Worm (Caenorhabditis elegans) whole organism, early embryonic: ENCODE data around the gene aps-2.

ENCODE experiments used
- B0310.2 ChIP-seq: sonication (generic microtip); optimal IDR thresholded peaks from 2 replicates; lab custom pipeline; 2016; ENCODE audit warnings: mild to moderate bottlenecking, missing genetic modification characterization, missing compliant biosample characterization
- F13C5.2 ChIP-seq: sonication (generic microtip); optimal IDR thresholded peaks from 2 replicates; lab custom pipeline; 2017; ENCODE audit warnings: mild to moderate bottlenecking, missing genetic modification characterization, inconsistent platforms, missing compliant biosample characterization
- aly-1 ChIP-seq: sonication (generic microtip); optimal IDR thresholded peaks from 2 replicates; lab custom pipeline; 2016; ENCODE audit warnings: missing genetic modification characterization, missing compliant biosample characterization
- ama-1 ChIP-seq: fragments of 150-350 bp; optimal IDR thresholded peaks from 2 replicates; lab custom pipeline; 2014
- ceh-13 ChIP-seq: fragments of 200-800 bp; sonication (Bioruptor generic); optimal IDR thresholded peaks from 2 replicates; lab custom pipeline; 2018; ENCODE audit warnings: mild to moderate bottlenecking, missing genetic modification characterization, missing compliant biosample characterization
- ceh-36 ChIP-seq: sonication (generic microtip); optimal IDR thresholded peaks from 2 replicates; lab custom pipeline; 2016; ENCODE audit warnings: missing genetic modification characterization, inconsistent platforms, missing compliant biosample characterization
- ets-7 ChIP-seq: sonication (generic microtip); optimal IDR thresholded peaks from 2 replicates; lab custom pipeline; 2016; ENCODE audit warnings: missing genotype, missing genetic modification characterization, missing compliant biosample characterization
- flt-1 ChIP-seq: fragments of 200-800 bp; sonication (Bioruptor generic); IDR thresholded peaks from 2 replicates; pipeline ENCODE4 v1.3.6; 2022; ENCODE audit warnings: missing genetic modification characterization, missing compliant biosample characterization
- hmbx-1 ChIP-seq: sonication (generic microtip); optimal IDR thresholded peaks from 2 replicates; lab custom pipeline; 2016; ENCODE audit warnings: mild to moderate bottlenecking, missing genetic modification characterization, missing compliant biosample characterization
- hmg-4 ChIP-seq: fragments of 200-800 bp; sonication (Bioruptor generic); optimal IDR thresholded peaks from 2 replicates; lab custom pipeline; 2018; ENCODE audit warnings: mild to moderate bottlenecking, missing genetic modification characterization, missing compliant biosample characterization
- hnd-1 ChIP-seq: sonication (generic microtip); optimal IDR thresholded peaks from 2 replicates; lab custom pipeline; 2016; ENCODE audit warnings: missing genetic modification characterization, missing compliant biosample characterization
- pes-1 ChIP-seq: fragments of 200-800 bp; sonication (Bioruptor generic); IDR thresholded peaks from 2 replicates; pipeline ENCODE4 v1.3.6; 2022; ENCODE audit warnings: missing genetic modification reagents, missing genetic modification characterization, missing compliant biosample characterization
- scrt-1 ChIP-seq: fragments of 200-800 bp; sonication (Bioruptor generic); IDR thresholded peaks from 2 replicates; pipeline ENCODE4 v1.3.6; 2022; ENCODE audit warnings: missing genetic modification characterization, missing compliant biosample characterization
- sea-1 ChIP-seq: fragments of 200-800 bp; sonication (Bioruptor generic); conservative IDR thresholded peaks from 2 replicates; pipeline ENCODE4 v1.3.6; 2022; ENCODE audit warnings: missing genetic modification characterization, missing compliant biosample characterization
- tbx-11 ChIP-seq: fragments of 200-800 bp; sonication (Bioruptor generic); IDR thresholded peaks from 2 replicates; pipeline ENCODE4 v1.3.6; 2022; ENCODE audit warnings: missing genetic modification characterization, missing compliant biosample characterization
- tbx-37 ChIP-seq: fragments of 200-800 bp; sonication (Bioruptor generic); conservative IDR thresholded peaks from 2 replicates; pipeline ENCODE4 v1.3.6; 2022; ENCODE audit warnings: missing genetic modification reagents, missing genetic modification characterization, missing compliant biosample characterization
- tra-4 ChIP-seq: sonication (generic microtip); optimal IDR thresholded peaks from 2 replicates; lab custom pipeline; 2017; ENCODE audit warnings: missing genetic modification characterization, missing compliant biosample characterization

The aps-2 gene

ce11 chrX:4437555-4437954 lies 20.5 kb upstream of the aps-2 start, which contains the start of gene cest-26:
TSS of gene cest-26 (minus strand) at chrX:4437655.
- no peak for TF ChIP-seq tra-4 (tag; lab: Kevin White, UChicago)
- no peak for TF ChIP-seq B0310.2
- no peak for TF ChIP-seq aly-1 (tag; lab: Kevin White, UChicago)
- no peak for TF ChIP-seq pes-1
- TF ChIP-seq ets-7 (tag; lab: Kevin White, UChicago) = no peak
- no peak for TF ChIP-seq ceh-13 (GFP tag; lab: Kevin White, UChicago)
- TF ChIP-seq ceh-36 = no peak
- TF ChIP-seq hmbx-1 (tag; lab: Kevin White, UChicago) = no peak
- TF ChIP-seq F13C5.2 (tag; lab: Kevin White, UChicago) = no peak
- TF ChIP-seq flt-1 (GFP tag; lab: Robert Waterston, UW) = no peak
- no peak for TF ChIP-seq scrt-1 (GFP tag; lab: Robert Waterston, UW)
- TF ChIP-seq tbx-11 (GFP tag; lab: Robert Waterston, UW) = no peak
- TF ChIP-seq sea-1 (GFP tag; lab: Robert Waterston, UW) = no peak
- TF ChIP-seq hnd-1 (tag; lab: Kevin White, UChicago) = no peak
- no peak for TF ChIP-seq tbx-37 (GFP tag; lab: Robert Waterston, UW)
- TF ChIP-seq ama-1 = no peak
- TF ChIP-seq hmg-4 (GFP tag; lab: Kevin White, UChicago) = no peak

ce11 chrX:4438823-4439222 lies 19.2 kb upstream of the aps-2 start:
- TF ChIP-seq F13C5.2 (tag; lab: Kevin White, UChicago) = no peak
- no peak for TF ChIP-seq hmg-4 (GFP tag; lab: Kevin White, UChicago)
- TF ChIP-seq tra-4 (tag; lab: Kevin White, UChicago) = no peak
- TF ChIP-seq ama-1 = no peak
- TF ChIP-seq hnd-1 (tag; lab: Kevin White, UChicago) = no peak
- no peak for TF ChIP-seq ceh-13 (GFP tag; lab: Kevin White, UChicago)
- no peak for TF ChIP-seq scrt-1 (GFP tag; lab: Robert Waterston, UW)
- TF ChIP-seq tbx-37 (GFP tag; lab: Robert Waterston, UW) = no peak
- TF ChIP-seq hmbx-1 (tag; lab: Kevin White, UChicago) = no peak
- TF ChIP-seq ceh-36 = no peak
- TF ChIP-seq ets-7 (tag; lab: Kevin White, UChicago) = no peak
- TF ChIP-seq flt-1 (GFP tag; lab: Robert Waterston, UW) = no peak

- TF ChIP-seq ceh-13 (GFP tag; lab: Kevin White, UChicago) = no peak
- no peak for TF ChIP-seq tra-4 (tag; lab: Kevin White, UChicago)
- no peak for TF ChIP-seq hmbx-1 (tag; lab: Kevin White, UChicago)
- no peak for TF ChIP-seq hnd-1 (tag; lab: Kevin White, UChicago)
- no peak for TF ChIP-seq sea-1 (GFP tag; lab: Robert Waterston, UW)
- TF ChIP-seq B0310.2 = no peak
- no peak for TF ChIP-seq ets-7 (tag; lab: Kevin White, UChicago)
- no peak for TF ChIP-seq ceh-36
- TF ChIP-seq ama-1 = no peak
- no peak for TF ChIP-seq flt-1 (GFP tag; lab: Robert Waterston, UW)
- TF ChIP-seq aly-1 (tag; lab: Kevin White, UChicago) = no peak
- no peak for TF ChIP-seq tbx-11 (GFP tag; lab: Robert Waterston, UW)
- no peak for TF ChIP-seq F13C5.2 (tag; lab: Kevin White, UChicago)
- no peak for TF ChIP-seq scrt-1 (GFP tag; lab: Robert Waterston, UW)
- no peak for TF ChIP-seq pes-1
- no peak for TF ChIP-seq tbx-37 (GFP tag; lab: Robert Waterston, UW)
- no peak for TF ChIP-seq hmg-4 (GFP tag; lab: Kevin White, UChicago)
These were observed 18.5 kb upstream of the aps-2 start for ce11 chrX:4439616-4440015.

ce11 chrX:4440641-4441040 lies 17.4 kb upstream of the aps-2 start, which contains the start of gene F15A8.1:
TSS of gene F15A8.1 (plus strand) at chrX:4440941.
- TF ChIP-seq ceh-36 (no peak), ceh-13 (GFP tag; lab: Kevin White, UChicago) (no peak), hmbx-1 (tag; lab: Kevin White, UChicago) (no peak), F13C5.2 (tag; lab: Kevin White, UChicago) (no peak), B0310.2 (no peak), ets-7 (tag; lab: Kevin White, UChicago) (no peak), sea-1 (GFP tag; lab: Robert Waterston, UW) (no peak), tbx-37 (GFP tag; lab: Robert Waterston, UW) (no peak), ama-1 (no peak), pes-1 (no peak), tra-4 (tag; lab: Kevin White, UChicago) (no peak), hmg-4 (GFP tag; lab: Kevin White, UChicago) (no peak)

- TF ChIP-seq aly-1 (tag; lab: Kevin White, UChicago) (peak; percentile 70), ceh-36 (peak; percentile 62), ama-1 (no peak), ceh-13 (GFP tag; lab: Kevin White, UChicago) (peak; percentile 58), pes-1 (peak; percentile 90), tra-4 (tag; lab: Kevin White, UChicago) (peak; percentile 2), tbx-11 (GFP tag; lab: Robert Waterston, UW) (peak; percentile 86), sea-1 (GFP tag; lab: Robert Waterston, UW) (peak; percentile 85), ets-7 (tag; lab: Kevin White, UChicago) (no peak), tbx-37 (GFP tag; lab: Robert Waterston, UW) (peak; percentile 86), B0310.2 (peak; percentile 75), hmbx-1 (tag; lab: Kevin White, UChicago) (peak; percentile 55), hmg-4 (GFP tag; lab: Kevin White, UChicago) (peak; percentile 67), hnd-1 (tag; lab: Kevin White, UChicago) (peak; percentile 64), scrt-1 (GFP tag; lab: Robert Waterston, UW) (peak; percentile 78), F13C5.2 (tag; lab: Kevin White, UChicago) (peak; percentile 87), flt-1 (GFP tag; lab: Robert Waterston, UW) (peak; percentile 88)
These were observed 14.0 kb upstream of the aps-2 start for ce11 chrX:4444073-4444472.

ce11 chrX:4444843-4445242 lies 13.2 kb upstream of the aps-2 start:
- TF ChIP-seq sea-1 (GFP tag; lab: Robert Waterston, UW) (0 out of 2 replicates have a peak, but pooled peaks have one; percentile 42), tbx-37 (GFP tag; lab: Robert Waterston, UW) (no peak), hnd-1 (tag; lab: Kevin White, UChicago) (no peak), pes-1 (peak; percentile 78), scrt-1 (GFP tag; lab: Robert Waterston, UW) (0 out of 2 replicates have a peak, but pooled peaks have one; percentile 35), ama-1 (no peak), flt-1 (GFP tag; lab: Robert Waterston, UW) (peak; percentile 58), B0310.2 (no peak), tbx-11 (GFP tag; lab: Robert Waterston, UW) (peak; percentile 60; the same call in 1 of the 2 replicates), ceh-36 (no peak), hmg-4 (GFP tag; lab: Kevin White, UChicago) (no peak), ets-7 (tag; lab: Kevin White, UChicago) (no peak), tra-4 (tag; lab: Kevin White, UChicago) (no peak), hmbx-1 (tag; lab: Kevin White, UChicago) (no peak), F13C5.2 (tag; lab: Kevin White, UChicago) (no peak), ceh-13 (GFP tag; lab: Kevin White, UChicago) (no peak), aly-1 (tag; lab: Kevin White, UChicago) (no peak)
